Fruit fly (Drosophila melanogaster): ENCODE data around the gene JMJD7.
A peak's percentile ranks its signal among the peaks of the same experiment; 100 is the strongest.

Gene JMJD7

dm6 chr3L:13478339-13479203 lies 28.5 kb upstream of the JMJD7 start (continued):
- TF ChIP-seq BtbVII (GFP tag; optimal IDR thresholded peaks at IDR 0.05) = peak; percentile 11
- peak in 1 of 2 experiments; percentile 22 for TF ChIP-seq dpn (GFP tag; optimal IDR thresholded peaks at IDR 0.05)
- no peak for TF ChIP-seq Asciz (GFP tag; optimal IDR thresholded peaks at IDR 0.05)
- peak; percentile 32 for TF ChIP-seq CG15514 (GFP tag; optimal IDR thresholded peaks at IDR 0.05)
- TF ChIP-seq Tbp (GFP tag; optimal IDR thresholded peaks at IDR 0.05) = no peak
- 0 out of 2 replicates have a peak, but pooled peaks have one; percentile 3 for TF ChIP-seq Poxn (GFP tag; IDR thresholded peaks at IDR 0.05)
- no peak for TF ChIP-seq emc (GFP tag; optimal IDR thresholded peaks at IDR 0.05)
- no peak for TF ChIP-seq croc (GFP tag; conservative IDR thresholded peaks at IDR 0.05)
- TF ChIP-seq CG18619 (GFP tag; optimal IDR thresholded peaks at IDR 0.05) = peak; percentile 27
- TF ChIP-seq CG11696 (GFP tag; IDR thresholded peaks at IDR 0.05) = no peak
- TF ChIP-seq abd-A (tag; optimal IDR thresholded peaks at IDR 0.05) = no peak
- TF ChIP-seq CG14050 (GFP tag; IDR thresholded peaks at IDR 0.05) = no peak
- TF ChIP-seq Adf1 (GFP tag; IDR thresholded peaks at IDR 0.05) = peak; percentile 16; the same call in 1 of the 2 replicates
- TF ChIP-seq ftz-f1 (GFP tag; optimal IDR thresholded peaks at IDR 0.05) = peak; percentile 89
- TF ChIP-seq HLH3B (GFP tag; IDR thresholded peaks at IDR 0.05) = peak; percentile 27; the same call in 1 of the 2 replicates
- TF ChIP-seq CG10654 (GFP tag; optimal IDR thresholded peaks at IDR 0.05) = no peak
- TF ChIP-seq slbo (GFP tag; IDR thresholded peaks at IDR 0.05) = peak; percentile 67
- TF ChIP-seq CG8089 (GFP tag; optimal IDR thresholded peaks at IDR 0.05) = no peak
- TF ChIP-seq Nf-YB (GFP tag; optimal IDR thresholded peaks at IDR 0.05) = no peak
- TF ChIP-seq nmo (GFP tag; optimal IDR thresholded peaks at IDR 0.05) = peak; percentile 4
- 0 out of 2 replicates have a peak, but pooled peaks have one; percentile 18 for TF ChIP-seq E2f1 (GFP tag; IDR thresholded peaks at IDR 0.05)
- peak; percentile 35 for TF ChIP-seq CG12659 (GFP tag; optimal IDR thresholded peaks at IDR 0.05)
- no peak for TF ChIP-seq cad (GFP tag; optimal IDR thresholded peaks at IDR 0.05)
- 0 out of 2 replicates have a peak, but pooled peaks have one; percentile 9 for TF ChIP-seq wdn (GFP tag; IDR thresholded peaks at IDR 0.05)
- no peak for TF ChIP-seq danr (GFP tag; IDR thresholded peaks at IDR 0.05)
- no peak for TF ChIP-seq D (optimal IDR thresholded peaks at IDR 0.05)
- no peak for TF ChIP-seq D (GFP tag; optimal IDR thresholded peaks at IDR 0.05)
- no peak for TF ChIP-seq CG10462 (GFP tag; optimal IDR thresholded peaks at IDR 0.05)
- no peak for TF ChIP-seq CG14441 (GFP tag; IDR thresholded peaks at IDR 0.05)
- TF ChIP-seq CG10267 (tag; optimal IDR thresholded peaks at IDR 0.05) = no peak
- no peak for TF ChIP-seq Hmx (GFP tag; optimal IDR thresholded peaks at IDR 0.05)
- TF ChIP-seq chn (GFP tag; optimal IDR thresholded peaks at IDR 0.05) = no peak
- no peak for TF ChIP-seq CG12104 (GFP tag; optimal IDR thresholded peaks at IDR 0.05)
- TF ChIP-seq caup (GFP tag; optimal IDR thresholded peaks at IDR 0.05; ENCODE audit: severe bottlenecking) = peak; percentile 20
- TF ChIP-seq Oaz (GFP tag; IDR thresholded peaks at IDR 0.05) = 0 out of 2 replicates have a peak, but pooled peaks have one; percentile 8
- TF ChIP-seq CG8281 (tag; optimal IDR thresholded peaks at IDR 0.05) = no peak
- no peak for TF ChIP-seq dmrt11E (tag; optimal IDR thresholded peaks at IDR 0.05)
- TF ChIP-seq CG6272 (GFP tag; IDR thresholded peaks at IDR 0.05) = no peak
- no peak for TF ChIP-seq z (GFP tag; IDR thresholded peaks at IDR 0.05)
- no peak for TF ChIP-seq NC2β (GFP tag; optimal IDR thresholded peaks at IDR 0.05)
- TF ChIP-seq CG11560 (tag; IDR thresholded peaks at IDR 0.05) = no peak
- no peak for TF ChIP-seq CG4820 (GFP tag; optimal IDR thresholded peaks at IDR 0.05)
- peak; percentile 7 for TF ChIP-seq PHDP (tag; optimal IDR thresholded peaks at IDR 0.05)
- no peak for TF ChIP-seq exex (tag; optimal IDR thresholded peaks at IDR 0.05)
- TF ChIP-seq CG12769 (tag; optimal IDR thresholded peaks at IDR 0.05) = peak; percentile 84
- no peak for TF ChIP-seq CG34224 (GFP tag; IDR thresholded peaks at IDR 0.05; ENCODE audit: partially characterized antibody)
- TF ChIP-seq CG4707 (GFP tag; optimal IDR thresholded peaks at IDR 0.05) = no peak
- TF ChIP-seq CG4328 (GFP tag; optimal IDR thresholded peaks at IDR 0.05) = no peak
- TF ChIP-seq Fer3 (tag; optimal IDR thresholded peaks at IDR 0.05) = peak; percentile 51

All from whole organism, embryonic.